Fruit fly (Drosophila melanogaster): Measurements from ENCODE around the gene fbp.

dm6 chr2L:19784827-19785569, 21.1 kb upstream of the fbp start:
- TF ChIP-seq CG12605 (GFP tag; IDR thresholded peaks at IDR 0.05) (no peak), Ets98B (GFP tag; IDR thresholded peaks at IDR 0.05) (no peak), CG34367 (tag; optimal IDR thresholded peaks at IDR 0.05) (no peak), CG17806 (tag; optimal IDR thresholded peaks at IDR 0.05) (no peak), CG14655 (GFP tag; optimal IDR thresholded peaks at IDR 0.05) (no peak), CG8301 (tag; optimal IDR thresholded peaks at IDR 0.05) (no peak), Pif1B (GFP tag; optimal IDR thresholded peaks at IDR 0.05) (no peak), CG15710 (tag; optimal IDR thresholded peaks at IDR 0.05) (no peak), D1 (tag; optimal IDR thresholded peaks at IDR 0.05) (no peak)
